Worm (Caenorhabditis elegans) whole organism, L4 larva: Measurements from ENCODE around the gene dct-13.

ENCODE experiments used
- F37D6.2 ChIP-seq: sonication (generic microtip); optimal IDR thresholded peaks from 2 replicates; lab custom pipeline; 2016; ENCODE audit warnings: mild to moderate bottlenecking, missing genetic modification characterization, missing compliant biosample characterization
- dpl-1 ChIP-seq: fragments of 150-350 bp; optimal IDR thresholded peaks from 2 replicates; lab custom pipeline; 2014; ENCODE audit warnings: missing biosample characterization, missing genetic modification reagents, missing genetic modification characterization
- fkh-10 ChIP-seq: fragments of 150-350 bp; optimal IDR thresholded peaks from 2 replicates; lab custom pipeline; 2014; ENCODE audit warnings: missing biosample characterization, missing genetic modification reagents, missing genetic modification characterization
- lin-39 ChIP-seq: fragments of 150-350 bp; optimal IDR thresholded peaks from 2 replicates; lab custom pipeline; 2014; ENCODE audit warnings: missing biosample characterization, missing genetic modification reagents, missing genetic modification characterization
- php-3 ChIP-seq: fragments of 200-800 bp; sonication (Bioruptor generic); IDR thresholded peaks from 2 replicates; pipeline ENCODE4 v1.3.6; 2022; ENCODE audit warnings: missing genetic modification reagents, missing genetic modification characterization, missing compliant biosample characterization
- skn-1 ChIP-seq: fragments of 150-350 bp; optimal IDR thresholded peaks from 2 replicates; lab custom pipeline; 2014; ENCODE audit warnings: missing biosample characterization, missing genetic modification characterization

DNA sequence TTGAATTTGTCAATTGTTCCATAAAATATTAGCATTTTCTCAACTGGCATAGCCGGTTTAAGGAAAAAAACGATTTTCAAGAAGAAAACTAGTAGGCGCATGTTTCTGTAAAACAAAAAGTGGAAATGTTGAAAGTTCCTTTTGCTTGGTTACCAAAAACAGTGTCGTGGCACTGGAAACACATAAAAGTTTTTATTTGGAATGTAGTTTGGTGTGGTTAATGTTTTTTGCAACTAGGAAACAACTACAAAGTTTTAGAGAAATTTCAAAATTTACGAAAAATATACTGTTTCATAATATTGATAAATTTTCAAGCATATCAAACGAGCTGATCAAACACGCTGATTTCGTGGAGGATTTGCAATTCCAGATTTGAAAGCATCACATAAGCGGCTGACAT lies 20.8 kb upstream of the dct-13 start, which contains the start of gene clec-195:
- TF ChIP-seq php-3 (GFP tag; lab: Robert Waterston, UW) (no peak), fkh-10 (GFP tag; lab: Kevin White, UChicago) (no peak), F37D6.2 (no peak), dpl-1 (no peak), skn-1 (no peak), lin-39 (tag; lab: Kevin White, UChicago) (no peak)
